Fruit fly (Drosophila melanogaster) whole organism, embryonic: ENCODE data around the gene dUTPase.

ENCODE experiments used
- BEAF-32 ChIP-seq: fragments of 200-800 bp; sonication (Bioruptor generic); optimal IDR thresholded peaks from 3 replicates; lab custom pipeline; 2017; ENCODE audit warnings: missing biosample characterization, missing genetic modification characterization, mild to moderate bottlenecking, moderate library complexity, missing genetic modification reagents
- CG12659 ChIP-seq: fragments of 200-800 bp; sonication (Bioruptor generic); optimal IDR thresholded peaks from 3 replicates; lab custom pipeline; 2017; ENCODE audit warnings: mild to moderate bottlenecking, missing biosample characterization, missing genetic modification reagents, missing genetic modification characterization
- CG12744 ChIP-seq: fragments of 200-800 bp; sonication (Bioruptor generic); optimal IDR thresholded peaks from 2 replicates; lab custom pipeline; 2016; ENCODE audit warnings: missing biosample characterization, missing genetic modification characterization
- CG1529 ChIP-seq: fragments of 200-800 bp; sonication (Bioruptor generic); optimal IDR thresholded peaks from 3 replicates; lab custom pipeline; 2018; ENCODE audit warnings: missing biosample characterization, missing genetic modification characterization
- CG15479 ChIP-seq: fragments of 200-800 bp; sonication (Bioruptor generic); optimal IDR thresholded peaks from 3 replicates; lab custom pipeline; 2019; ENCODE audit warnings: missing biosample characterization, mild to moderate bottlenecking, missing genetic modification characterization, moderate library complexity
- CG1603 ChIP-seq: fragments of 200-800 bp; sonication (Bioruptor generic); optimal IDR thresholded peaks from 2 replicates; lab custom pipeline; 2019; ENCODE audit warnings: missing biosample characterization, mild to moderate bottlenecking, missing genetic modification characterization, moderate library complexity
- CG17186 ChIP-seq: fragments of 200-800 bp; sonication (Bioruptor generic); optimal IDR thresholded peaks from 3 replicates; lab custom pipeline; 2017; ENCODE audit warnings: missing biosample characterization, missing genetic modification reagents, missing genetic modification characterization
- CG18262 ChIP-seq: fragments of 200-800 bp; optimal IDR thresholded peaks from 3 replicates; lab custom pipeline; 2019; ENCODE audit warnings: missing biosample characterization, mild to moderate bottlenecking, missing genetic modification characterization, moderate library complexity
- CG2116 ChIP-seq: fragments of 200-800 bp; sonication (Bioruptor generic); optimal IDR thresholded peaks from 3 replicates; lab custom pipeline; 2018; ENCODE audit warnings: missing biosample characterization, mild to moderate bottlenecking, missing genetic modification characterization
- CG30403 ChIP-seq: fragments of 200-800 bp; sonication (Bioruptor generic); optimal IDR thresholded peaks from 3 replicates; lab custom pipeline; 2016; ENCODE audit warnings: missing biosample characterization, missing genetic modification characterization
- CG3281 ChIP-seq: fragments of 200-800 bp; sonication (Bioruptor generic); optimal IDR thresholded peaks from 3 replicates; lab custom pipeline; 2017; ENCODE audit warnings: missing biosample characterization, mild to moderate bottlenecking, missing genetic modification characterization
- CG3407 ChIP-seq: fragments of 200-800 bp; sonication (Bioruptor generic); optimal IDR thresholded peaks from 2 replicates; lab custom pipeline; 2018; ENCODE audit warnings: missing biosample characterization, mild to moderate bottlenecking, missing genetic modification characterization
- CG34422 ChIP-seq: fragments of 200-800 bp; sonication (Bioruptor generic); IDR thresholded peaks from 3 replicates; pipeline ENCODE4 v1.3.6; 2022; ENCODE audit warnings: missing biosample characterization, missing genetic modification characterization
- CG3847 ChIP-seq: fragments of 200-800 bp; sonication (Bioruptor generic); IDR thresholded peaks from 2 replicates; pipeline ENCODE4 v1.3.6; 2022; ENCODE audit warnings: missing biosample characterization, missing genetic modification characterization
- CG4617 ChIP-seq: fragments of 200-800 bp; sonication (Bioruptor generic); optimal IDR thresholded peaks from 3 replicates; lab custom pipeline; 2016; ENCODE audit warnings: missing biosample characterization, missing genetic modification characterization, borderline replicate concordance
- CG6791 ChIP-seq: fragments of 200-800 bp; sonication (Bioruptor generic); IDR thresholded peaks from 3 replicates; pipeline ENCODE4 v1.3.6; 2022; ENCODE audit warnings: missing biosample characterization, missing genetic modification characterization; ENCODE audit not compliant: partially characterized antibody
- CG7963 ChIP-seq: fragments of 200-800 bp; sonication (Bioruptor generic); IDR thresholded peaks from 3 replicates; pipeline ENCODE4 v1.3.6; 2022; ENCODE audit warnings: missing biosample characterization, missing genetic modification characterization; ENCODE audit not compliant: partially characterized antibody
- CG8924 ChIP-seq: fragments of 200-800 bp; optimal IDR thresholded peaks from 3 replicates; lab custom pipeline; 2019; ENCODE audit warnings: missing biosample characterization, mild to moderate bottlenecking, missing genetic modification characterization, moderate library complexity
- CG8944 ChIP-seq: fragments of 200-800 bp; sonication (Bioruptor generic); optimal IDR thresholded peaks from 3 replicates; lab custom pipeline; 2016; ENCODE audit warnings: missing biosample characterization, missing genetic modification characterization
- CG9727 ChIP-seq: fragments of 200-800 bp; sonication (Bioruptor generic); optimal IDR thresholded peaks from 3 replicates; lab custom pipeline; 2017; ENCODE audit warnings: missing biosample characterization, mild to moderate bottlenecking, missing genetic modification characterization
- CG9876 ChIP-seq: fragments of 200-800 bp; sonication (Bioruptor generic); optimal IDR thresholded peaks from 2 replicates; lab custom pipeline; 2016; ENCODE audit warnings: missing biosample characterization, missing genetic modification characterization
- Elba2 ChIP-seq: fragments of 200-800 bp; sonication (Bioruptor generic); optimal IDR thresholded peaks from 3 replicates; lab custom pipeline; 2016; ENCODE audit warnings: missing biosample characterization, missing genetic modification characterization
- Fer1 ChIP-seq: fragments of 200-800 bp; sonication (Bioruptor generic); optimal IDR thresholded peaks from 2 replicates; lab custom pipeline; 2017; ENCODE audit warnings: missing biosample characterization, mild to moderate bottlenecking, missing genetic modification characterization
- HmgZ ChIP-seq: fragments of 200-800 bp; sonication (Bioruptor generic); optimal IDR thresholded peaks from 2 replicates; lab custom pipeline; 2018; ENCODE audit warnings: missing biosample characterization, mild to moderate bottlenecking, missing genetic modification characterization
- Oli ChIP-seq: fragments of 200-800 bp; sonication (Bioruptor generic); optimal IDR thresholded peaks from 2 replicates; lab custom pipeline; 2018; ENCODE audit warnings: missing biosample characterization, mild to moderate bottlenecking, missing genetic modification characterization, moderate library complexity
- Rx ChIP-seq: fragments of 200-800 bp; sonication (Bioruptor generic); IDR thresholded peaks from 2 replicates; pipeline ENCODE4 v1.3.6; 2022; ENCODE audit warnings: missing biosample characterization, missing genetic modification characterization
- Scr ChIP-seq: fragments of 200-800 bp; sonication (Bioruptor generic); IDR thresholded peaks from 2 replicates; pipeline ENCODE4 v1.3.6; 2022; ENCODE audit warnings: missing biosample characterization, missing genetic modification characterization; ENCODE audit not compliant: partially characterized antibody
- Spps ChIP-seq: fragments of 200-800 bp; sonication (Bioruptor generic); optimal IDR thresholded peaks from 2 replicates; lab custom pipeline; 2018; ENCODE audit warnings: missing biosample characterization, mild to moderate bottlenecking, missing genetic modification characterization
- Sry-δ ChIP-seq: fragments of 200-800 bp; sonication (Bioruptor generic); optimal IDR thresholded peaks from 2 replicates; lab custom pipeline; 2016; ENCODE audit warnings: missing biosample characterization, missing genetic modification characterization
- Stat92E ChIP-seq, 3 experiments: fragments of >200 bp in 2 of 3; fragments of 200-800 bp in 1 of 3; sonication (Bioruptor generic) in 1 of 3; optimal IDR thresholded peaks; 2 replicates each; lab custom pipeline; 2017 to 2019; ENCODE audit warnings: missing biosample characterization in 3 of 3, missing genetic modification characterization in 3 of 3, mild to moderate bottlenecking in 1 of 3, moderate library complexity in 1 of 3
- Taf1 ChIP-seq: fragments of 200-800 bp; sonication (Bioruptor generic); IDR thresholded peaks from 2 replicates; pipeline ENCODE4 v1.3.6; 2022; ENCODE audit warnings: missing biosample characterization, missing genetic modification characterization
- Xbp1 ChIP-seq: fragments of 200-800 bp; sonication (Bioruptor generic); optimal IDR thresholded peaks from 3 replicates; lab custom pipeline; 2016; ENCODE audit warnings: missing biosample characterization, mild to moderate bottlenecking, missing genetic modification characterization
- YL-1 ChIP-seq: fragments of 200-800 bp; sonication (Bioruptor generic); optimal IDR thresholded peaks from 3 replicates; lab custom pipeline; 2017; ENCODE audit warnings: missing biosample characterization, mild to moderate bottlenecking, missing genetic modification characterization
- aop ChIP-seq: fragments of 200-800 bp; sonication (Bioruptor generic); IDR thresholded peaks from 2 replicates; pipeline ENCODE4 v1.3.6; 2022; ENCODE audit warnings: missing biosample characterization, missing genetic modification characterization
- bowl ChIP-seq: fragments of 200-800 bp; sonication (Bioruptor generic); IDR thresholded peaks from 2 replicates; pipeline ENCODE4 v1.3.6; 2022; ENCODE audit warnings: missing biosample characterization, missing genetic modification characterization
- cato ChIP-seq: fragments of 200-800 bp; sonication (Bioruptor generic); optimal IDR thresholded peaks from 2 replicates; lab custom pipeline; 2016; ENCODE audit warnings: missing biosample characterization, missing genetic modification characterization, borderline replicate concordance
- dpn ChIP-seq, 2 experiments: fragments of 200-800 bp; sonication (Bioruptor generic); optimal IDR thresholded peaks; 3 replicates each; lab custom pipeline; 2016; ENCODE audit warnings: missing biosample characterization in 2 of 2, missing genetic modification characterization in 2 of 2
- dysf ChIP-seq: fragments of 200-800 bp; sonication (Bioruptor generic); IDR thresholded peaks from 3 replicates; pipeline ENCODE4 v1.3.6; 2022; ENCODE audit warnings: missing biosample characterization, missing genetic modification characterization
- gem ChIP-seq: fragments of 200-800 bp; sonication (Bioruptor generic); optimal IDR thresholded peaks from 2 replicates; lab custom pipeline; 2019; ENCODE audit warnings: missing biosample characterization, mild to moderate bottlenecking, missing genetic modification characterization, moderate library complexity
- gsb-n ChIP-seq: fragments of 200-800 bp; sonication (Bioruptor generic); optimal IDR thresholded peaks from 3 replicates; lab custom pipeline; 2018; ENCODE audit warnings: missing biosample characterization, mild to moderate bottlenecking, missing genetic modification characterization
- insv ChIP-seq, 2 experiments: fragments of 200-800 bp; sonication (Bioruptor generic); optimal IDR thresholded peaks; 3 replicates each; lab custom pipeline; 2016 to 2018; ENCODE audit warnings: missing biosample characterization in 2 of 2, missing genetic modification characterization in 2 of 2
- jing ChIP-seq: fragments of 200-800 bp; sonication (Bioruptor generic); optimal IDR thresholded peaks from 2 replicates; lab custom pipeline; 2018; ENCODE audit warnings: missing biosample characterization, mild to moderate bottlenecking, missing genetic modification characterization
- kay ChIP-seq: fragments of 200-800 bp; sonication (Bioruptor generic); optimal IDR thresholded peaks from 2 replicates; lab custom pipeline; 2016; ENCODE audit warnings: missing biosample characterization, missing genetic modification characterization
- lola ChIP-seq, 3 experiments: fragments of >200 bp in 2 of 3; fragments of 200-800 bp in 1 of 3; sonication (Bioruptor generic) in 1 of 3; optimal IDR thresholded peaks; 2 replicates each; lab custom pipeline; 2017 to 2019; ENCODE audit warnings: missing biosample characterization in 3 of 3, missing genetic modification characterization in 3 of 3, mild to moderate bottlenecking in 1 of 3, moderate library complexity in 1 of 3
- nmo ChIP-seq: fragments of 200-800 bp; sonication (Bioruptor generic); optimal IDR thresholded peaks from 2 replicates; lab custom pipeline; 2018; ENCODE audit warnings: missing biosample characterization, mild to moderate bottlenecking, missing genetic modification characterization, moderate library complexity
- otp ChIP-seq: fragments of 200-800 bp; sonication (Bioruptor generic); IDR thresholded peaks from 3 replicates; pipeline ENCODE4, ENCODE4 v1.3.6; 2022; ENCODE audit warnings: missing biosample characterization, missing genetic modification characterization
- sens ChIP-seq: fragments of 200-800 bp; sonication (Bioruptor generic); peaks from one replicate; lab custom pipeline; 2016; ENCODE audit warnings: missing biosample characterization, missing genetic modification characterization
- tap ChIP-seq: fragments of 200-800 bp; optimal IDR thresholded peaks from 3 replicates; lab custom pipeline; 2019; ENCODE audit warnings: missing biosample characterization, mild to moderate bottlenecking, missing genetic modification characterization, moderate library complexity
- toy ChIP-seq: fragments of 200-800 bp; sonication (Bioruptor generic); IDR thresholded peaks from 2 replicates; pipeline ENCODE4 v1.3.6; 2022; ENCODE audit warnings: missing biosample characterization, missing genetic modification characterization
- twi ChIP-seq: fragments of 200-800 bp; optimal IDR thresholded peaks from 2 replicates; lab custom pipeline; 2019; ENCODE audit warnings: missing biosample characterization, mild to moderate bottlenecking, missing genetic modification characterization, moderate library complexity

Gene dUTPase

DNA sequence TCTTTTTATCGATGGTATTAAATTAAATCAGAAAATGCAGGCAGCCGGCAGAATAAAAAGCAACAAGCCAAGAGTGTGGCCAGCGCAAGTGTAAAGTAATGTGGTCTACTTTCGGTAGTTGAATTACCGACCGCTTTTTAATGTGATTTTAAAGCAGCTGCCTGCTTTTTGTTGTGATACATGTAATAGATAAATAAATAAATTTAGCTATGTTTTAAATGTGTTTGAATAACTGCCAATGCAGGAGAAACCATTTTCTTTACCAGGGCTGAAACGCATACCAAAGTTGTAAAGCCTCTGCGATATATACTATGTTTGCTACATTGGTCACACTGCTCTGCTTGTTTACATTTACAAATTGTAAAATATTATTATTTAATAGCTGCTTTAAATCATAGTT is 41.0 kb upstream of the dUTPase start, which contains the start of the genes Tmem214 and YL-1 (continued):
- no peak for TF ChIP-seq jing
- TF ChIP-seq CG17186 (GFP tag; lab: Kevin White, UChicago): no peak
- peak; percentile 98 for TF ChIP-seq YL-1 (GFP tag; lab: Kevin White, UChicago)
- TF ChIP-seq CG3847 (GFP tag; lab: Robert Waterston, UW): peak; percentile 59
- no peak for TF ChIP-seq toy
- TF ChIP-seq Oli: no peak
- TF ChIP-seq cato (GFP tag; lab: Kevin White, UChicago): no peak
- TF ChIP-seq Taf1 (GFP tag; lab: Robert Waterston, UW): no peak
- no peak for TF ChIP-seq aop (GFP tag; lab: Robert Waterston, UW)
- peak; percentile 3 for TF ChIP-seq CG18262 (tag; lab: Kevin White, UChicago)
- TF ChIP-seq CG3281 (GFP tag; lab: Kevin White, UChicago): peak; percentile 42
- TF ChIP-seq CG8924 (tag; lab: Kevin White, UChicago): peak; percentile 39
- TF ChIP-seq CG1529 (GFP tag; lab: Kevin White, UChicago): no peak
- TF ChIP-seq tap: no peak
- peak; percentile 3 for TF ChIP-seq twi
- peak in 1 of 2 experiments; percentile 10 for TF ChIP-seq insv (GFP tag; optimal IDR thresholded peaks at IDR 0.05; lab: Kevin White, UChicago)
- peak; percentile 20 for TF ChIP-seq gem
- peak; percentile 15 for TF ChIP-seq CG30403
- peak; percentile 45 for TF ChIP-seq CG2116 (GFP tag; lab: Kevin White, UChicago)
- no peak for TF ChIP-seq CG9876 (GFP tag; lab: Kevin White, UChicago)
- TF ChIP-seq CG9727 (GFP tag; lab: Kevin White, UChicago): peak; percentile 7
- peak; percentile 79 for TF ChIP-seq BEAF-32
- TF ChIP-seq gsb-n (tag; lab: Kevin White, UChicago): no peak
- no peak for TF ChIP-seq Rx
- TF ChIP-seq nmo: peak; percentile 68
- no peak for TF ChIP-seq dysf
- no peak for TF ChIP-seq bowl
- TF ChIP-seq lola (GFP tag; optimal IDR thresholded peaks at IDR 0.05; lab: Kevin White, UChicago): no peak
- TF ChIP-seq sens: peak; percentile 79
- no peak for TF ChIP-seq otp (GFP tag; lab: Robert Waterston, UW)
- no peak for TF ChIP-seq dpn (GFP tag; optimal IDR thresholded peaks at IDR 0.05; lab: Kevin White, UChicago)
- TF ChIP-seq Fer1 (GFP tag; lab: Kevin White, UChicago): peak; percentile 15
- TF ChIP-seq CG4617 (GFP tag; lab: Kevin White, UChicago): peak; percentile 95
- peak; percentile 38 for TF ChIP-seq CG1603 (tag; lab: Kevin White, UChicago)
- 0 out of 3 replicates have a peak, but pooled peaks have one; percentile 23 for TF ChIP-seq CG7963 (GFP tag; lab: Robert Waterston, UW)
- TF ChIP-seq CG3407 (GFP tag; lab: Kevin White, UChicago): no peak
- no peak for TF ChIP-seq Spps
- TF ChIP-seq Sry-δ: peak; percentile 29
- peak; percentile 64 for TF ChIP-seq Elba2 (GFP tag; lab: Kevin White, UChicago)
- TF ChIP-seq kay (GFP tag; lab: Kevin White, UChicago): no peak
- TF ChIP-seq CG12659 (GFP tag; lab: Kevin White, UChicago): peak; percentile 76
- TF ChIP-seq CG6791: peak; percentile 37; the same call in 1 of the 3 replicates
- TF ChIP-seq Scr (GFP tag; lab: Robert Waterston, UW): peak; percentile 69
- peak; percentile 46 for TF ChIP-seq HmgZ (tag; lab: Kevin White, UChicago)
- no peak for TF ChIP-seq Xbp1 (GFP tag; lab: Kevin White, UChicago)
- no peak for TF ChIP-seq CG34422 (GFP tag; lab: Robert Waterston, UW)
- no peak for TF ChIP-seq CG15479 (GFP tag; lab: Kevin White, UChicago)
- no peak for TF ChIP-seq CG12744
- TF ChIP-seq Stat92E (GFP tag; optimal IDR thresholded peaks at IDR 0.05; lab: Kevin White, UChicago): no peak
- no peak for TF ChIP-seq CG8944 (GFP tag; lab: Kevin White, UChicago)
